Fruit fly (Drosophila melanogaster) whole organism, pupa: ENCODE measurements around the gene CG4271.

ENCODE experiments used
- CG10348 ChIP-seq: fragments of 200-800 bp; sonication (Bioruptor generic); IDR thresholded peaks from 2 replicates; pipeline ENCODE4 v1.3.6; 2022; ENCODE audit warnings: missing biosample characterization, missing genetic modification characterization
- CG12605 ChIP-seq: fragments of 200-800 bp; sonication (Bioruptor generic); IDR thresholded peaks from 2 replicates; pipeline ENCODE4 v1.3.6; 2022; ENCODE audit warnings: missing biosample characterization, missing genetic modification characterization
- CG13204 ChIP-seq: fragments of 200-800 bp; sonication (Bioruptor generic); optimal IDR thresholded peaks from 2 replicates; lab custom pipeline; 2018; ENCODE audit warnings: missing biosample characterization, mild to moderate bottlenecking, missing genetic modification characterization, moderate library complexity
- CG14655 ChIP-seq: fragments of 200-800 bp; sonication (Bioruptor generic); optimal IDR thresholded peaks from 3 replicates; lab custom pipeline; 2017; ENCODE audit warnings: mild to moderate bottlenecking, missing biosample characterization, missing genetic modification reagents, missing genetic modification characterization
- CG15710 ChIP-seq: fragments of 200-800 bp; sonication (Bioruptor generic); optimal IDR thresholded peaks from 2 replicates; lab custom pipeline; 2018; ENCODE audit warnings: missing biosample characterization, mild to moderate bottlenecking, missing genetic modification characterization, moderate library complexity
- CG17806 ChIP-seq: fragments of 200-800 bp; sonication (Bioruptor generic); optimal IDR thresholded peaks from 2 replicates; lab custom pipeline; 2018; ENCODE audit warnings: missing biosample characterization, mild to moderate bottlenecking, missing genetic modification characterization, moderate library complexity
- CG32121 ChIP-seq: fragments of 200-800 bp; sonication (Bioruptor generic); IDR thresholded peaks from 2 replicates; pipeline ENCODE4 v1.3.6; 2022; ENCODE audit warnings: missing biosample characterization, missing genetic modification characterization
- CG34367 ChIP-seq: fragments of 200-800 bp; sonication (Bioruptor generic); optimal IDR thresholded peaks from 2 replicates; lab custom pipeline; 2018; ENCODE audit warnings: missing biosample characterization, mild to moderate bottlenecking, missing genetic modification characterization
- CG4496 ChIP-seq: fragments of 200-800 bp; sonication (Bioruptor generic); IDR thresholded peaks from 3 replicates; pipeline ENCODE4 v1.3.6; 2022; ENCODE audit warnings: missing biosample characterization, missing genetic modification characterization
- CG8159 ChIP-seq: fragments of 200-800 bp; sonication (Bioruptor generic); optimal IDR thresholded peaks from 3 replicates; lab custom pipeline; 2018; ENCODE audit warnings: missing biosample characterization, mild to moderate bottlenecking, missing genetic modification characterization, moderate library complexity
- CG8301 ChIP-seq: fragments of 200-800 bp; sonication (Bioruptor generic); optimal IDR thresholded peaks from 2 replicates; lab custom pipeline; 2018; ENCODE audit warnings: missing biosample characterization, mild to moderate bottlenecking, missing genetic modification characterization
- CG9948 ChIP-seq: fragments of 200-800 bp; sonication (Bioruptor generic); optimal IDR thresholded peaks from 2 replicates; lab custom pipeline; 2018; ENCODE audit warnings: missing biosample characterization, mild to moderate bottlenecking, missing genetic modification characterization, moderate library complexity
- D1 ChIP-seq: fragments of 200-800 bp; sonication (Bioruptor generic); optimal IDR thresholded peaks from 2 replicates; lab custom pipeline; 2018; ENCODE audit warnings: missing biosample characterization, mild to moderate bottlenecking, missing genetic modification characterization, moderate library complexity
- EcR ChIP-seq: fragments of 200-800 bp; sonication (Bioruptor generic); optimal IDR thresholded peaks from 3 replicates; lab custom pipeline; 2019; ENCODE audit warnings: missing biosample characterization, missing genetic modification characterization, mild to moderate bottlenecking, moderate library complexity, missing genetic modification reagents
- Ets98B ChIP-seq: fragments of 200-800 bp; sonication (Bioruptor generic); IDR thresholded peaks from 2 replicates; pipeline ENCODE4 v1.3.6; 2022; ENCODE audit warnings: missing biosample characterization, missing genetic modification characterization
- Pif1A ChIP-seq: fragments of 200-800 bp; sonication (Bioruptor generic); optimal IDR thresholded peaks from 3 replicates; lab custom pipeline; 2016; ENCODE audit warnings: missing biosample characterization, missing genetic modification characterization
- Pif1B ChIP-seq: fragments of 200-800 bp; sonication (Bioruptor generic); optimal IDR thresholded peaks from 3 replicates; lab custom pipeline; 2016; ENCODE audit warnings: missing biosample characterization, missing genetic modification characterization
- Snoo ChIP-seq: fragments of 200-800 bp; sonication (Bioruptor generic); optimal IDR thresholded peaks from 3 replicates; lab custom pipeline; 2017; ENCODE audit warnings: missing biosample characterization, mild to moderate bottlenecking, missing genetic modification characterization, inconsistent platforms
- fd96Ca ChIP-seq: fragments of 200-800 bp; sonication (Bioruptor generic); IDR thresholded peaks from 3 replicates; pipeline ENCODE4 v1.3.6; 2022; ENCODE audit warnings: missing biosample characterization, missing genetic modification characterization
- gl ChIP-seq: fragments of 200-800 bp; sonication (Bioruptor generic); optimal IDR thresholded peaks from 2 replicates; lab custom pipeline; 2018; ENCODE audit warnings: missing biosample characterization, mild to moderate bottlenecking, missing genetic modification characterization
- rn ChIP-seq: fragments of 200-800 bp; sonication (Bioruptor generic); IDR thresholded peaks from 2 replicates; pipeline ENCODE4 v1.3.6; 2022; ENCODE audit warnings: missing biosample characterization, missing genetic modification characterization

CG4271 gene

dm6 chr2L:2269040-2269439, 15.9 kb upstream of the CG4271 start, which contains the start of gene CG17242:
Gene CG17242 (minus strand): TSS chr2L:2269140.
- TF ChIP-seq Pif1A (GFP tag; lab: Kevin White, UChicago) (no peak), CG10348 (GFP tag; lab: Robert Waterston, UW) (no peak), fd96Ca (no peak), CG15710 (tag; lab: Kevin White, UChicago) (no peak), CG9948 (tag; lab: Kevin White, UChicago) (no peak), CG14655 (no peak), Pif1B (GFP tag; lab: Kevin White, UChicago) (no peak), rn (GFP tag; lab: Robert Waterston, UW) (no peak), CG32121 (GFP tag; lab: Robert Waterston, UW) (no peak), Ets98B (GFP tag; lab: Robert Waterston, UW) (no peak), D1 (no peak), gl (tag; lab: Kevin White, UChicago) (no peak), CG34367 (tag; lab: Kevin White, UChicago) (no peak), CG12605 (GFP tag; lab: Robert Waterston, UW) (no peak), CG8159 (tag; lab: Kevin White, UChicago) (no peak), CG8301 (tag; lab: Kevin White, UChicago) (no peak), CG13204 (GFP tag; lab: Kevin White, UChicago) (no peak), Snoo (tag; lab: Kevin White, UChicago) (no peak), CG4496 (GFP tag; lab: Robert Waterston, UW) (no peak), CG17806 (tag; lab: Kevin White, UChicago) (no peak)

DNA sequence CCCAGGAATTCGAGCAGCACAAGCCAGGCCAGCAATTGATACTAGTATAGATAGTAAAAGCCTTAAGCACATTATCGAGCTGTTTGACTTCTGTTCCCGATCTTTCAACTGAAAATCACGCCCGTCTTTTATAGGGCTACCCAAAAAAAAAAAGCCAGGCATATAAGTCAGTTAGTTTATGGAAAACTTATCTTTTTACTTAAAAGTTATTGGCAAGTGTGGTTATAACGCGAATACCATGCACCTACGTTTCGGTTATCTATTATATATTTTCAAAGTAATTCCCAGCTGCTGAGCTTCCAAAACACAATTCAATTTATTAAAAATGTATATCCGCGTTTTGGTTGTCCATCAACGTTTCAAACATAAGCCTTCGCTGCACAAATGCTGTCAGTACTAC, 1.8 kb downstream of the CG4271 start, which contains the start of gene CG31681:
Gene CG31681, minus strand, starts transcription at position 101 of the 400 bp plus-strand sequence.
- TF ChIP-seq CG9948 (tag; lab: Kevin White, UChicago) (no peak), CG4496 (GFP tag; lab: Robert Waterston, UW) (no peak)

DNA sequence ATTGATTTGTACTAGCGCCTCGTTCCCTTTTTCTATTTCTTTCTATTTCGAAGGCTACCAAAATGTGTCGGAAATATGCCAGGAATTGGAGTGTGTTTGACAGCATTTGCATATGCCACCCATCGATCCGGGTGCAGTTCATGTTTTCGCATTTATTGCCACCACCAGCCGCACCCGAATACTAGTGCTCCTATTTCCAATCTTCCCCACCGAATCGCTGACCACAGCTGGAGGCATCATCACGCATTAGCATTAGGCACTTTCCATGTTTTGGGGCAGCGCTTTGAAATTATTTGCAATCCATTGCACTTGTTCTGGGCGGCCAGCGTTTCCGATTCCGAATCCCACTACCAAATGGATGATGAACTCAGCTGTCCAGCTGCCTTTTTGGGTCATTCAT, 2.8 kb downstream of the CG4271 start, which contains the start of gene CG42658:
Gene CG42658, minus strand, starts transcription at position 101 of the 400 bp plus-strand sequence.
- no peak for TF ChIP-seq EcR

DNA sequence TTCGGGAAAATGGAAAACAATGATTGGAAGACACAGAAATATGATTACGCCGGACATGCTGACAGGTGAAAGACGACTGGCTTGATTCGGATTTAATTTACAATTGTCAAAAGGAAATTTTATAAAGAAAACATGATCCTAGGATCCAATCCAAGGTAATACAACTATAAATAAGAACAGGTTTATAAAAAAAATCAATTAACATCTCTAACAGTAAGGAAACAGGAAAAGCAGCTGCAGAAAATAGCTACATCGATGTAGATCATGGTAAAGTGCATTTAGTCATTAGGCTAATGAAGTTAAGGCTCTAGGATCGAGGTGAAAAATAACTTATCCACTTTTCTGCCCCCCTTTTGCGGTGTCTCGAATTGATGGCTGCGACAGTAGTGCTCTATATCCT, 4.4 kb downstream of the CG4271 start, which contains the start of gene CG17237:
Gene CG17237, minus strand, starts transcription at position 101 of the 400 bp plus-strand sequence.
- TF ChIP-seq CG34367 (tag; lab: Kevin White, UChicago) (no peak), CG10348 (GFP tag; lab: Robert Waterston, UW) (no peak), rn (GFP tag; lab: Robert Waterston, UW) (no peak), CG4496 (GFP tag; lab: Robert Waterston, UW) (no peak), CG14655 (no peak), Snoo (tag; lab: Kevin White, UChicago) (no peak), fd96Ca (no peak), CG12605 (GFP tag; lab: Robert Waterston, UW) (no peak), D1 (no peak), Pif1A (GFP tag; lab: Kevin White, UChicago) (no peak), CG17806 (tag; lab: Kevin White, UChicago) (no peak), CG8159 (tag; lab: Kevin White, UChicago) (no peak), CG32121 (GFP tag; lab: Robert Waterston, UW) (no peak), CG9948 (tag; lab: Kevin White, UChicago) (no peak), EcR (no peak), Pif1B (GFP tag; lab: Kevin White, UChicago) (no peak), gl (tag; lab: Kevin White, UChicago) (no peak), Ets98B (GFP tag; lab: Robert Waterston, UW) (no peak), CG13204 (GFP tag; lab: Kevin White, UChicago) (no peak)

DNA sequence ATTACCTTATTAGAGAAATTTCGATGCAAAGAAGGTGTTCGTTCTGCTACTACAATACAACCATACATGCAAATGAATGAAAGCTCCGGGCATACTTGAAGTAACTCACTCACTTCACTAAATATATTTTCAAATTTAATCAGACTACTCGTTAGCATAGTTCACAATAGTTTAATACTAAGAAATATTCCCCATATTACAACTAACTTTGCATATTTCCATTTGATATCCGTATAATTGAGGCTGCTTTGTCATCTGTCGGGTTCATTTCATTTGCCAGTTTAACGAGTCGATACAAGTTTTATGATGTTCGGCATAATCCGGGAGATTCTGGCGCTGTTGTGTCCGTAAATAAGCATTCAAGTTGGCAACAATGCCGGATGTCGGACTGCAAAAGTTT, 5.7 kb downstream of the CG4271 start, which contains the start of gene robl22E:
Gene robl22E, minus strand, starts transcription at position 101 of the 400 bp plus-strand sequence.
- TF ChIP-seq CG10348 (GFP tag; lab: Robert Waterston, UW) (no peak), CG8301 (tag; lab: Kevin White, UChicago) (no peak), D1 (no peak), fd96Ca (no peak), CG15710 (tag; lab: Kevin White, UChicago) (no peak), CG8159 (tag; lab: Kevin White, UChicago) (no peak), CG13204 (GFP tag; lab: Kevin White, UChicago) (no peak), EcR (no peak), Snoo (tag; lab: Kevin White, UChicago) (no peak), rn (GFP tag; lab: Robert Waterston, UW) (no peak), Ets98B (GFP tag; lab: Robert Waterston, UW) (no peak), CG34367 (tag; lab: Kevin White, UChicago) (no peak), CG32121 (GFP tag; lab: Robert Waterston, UW) (no peak), CG14655 (no peak), CG4496 (GFP tag; lab: Robert Waterston, UW) (no peak), Pif1A (GFP tag; lab: Kevin White, UChicago) (no peak), Pif1B (GFP tag; lab: Kevin White, UChicago) (no peak), CG12605 (GFP tag; lab: Robert Waterston, UW) (no peak)

- no peak for TF ChIP-seq Pif1A (GFP tag; lab: Kevin White, UChicago)
- TF ChIP-seq CG32121 (GFP tag; lab: Robert Waterston, UW), result no peak
- no peak for TF ChIP-seq CG10348 (GFP tag; lab: Robert Waterston, UW)
- TF ChIP-seq Snoo (tag; lab: Kevin White, UChicago), result no peak
- TF ChIP-seq CG34367 (tag; lab: Kevin White, UChicago), result no peak
Measured at dm6 chr2L:2299803-2300202, 14.8 kb downstream of the CG4271 start, which contains the start of gene CG31949. Gene CG31949 (plus strand): TSS chr2L:2300103.
